Fruit fly (Drosophila melanogaster): ENCODE results near the gene CG15628.

The CG15628 gene

DNA sequence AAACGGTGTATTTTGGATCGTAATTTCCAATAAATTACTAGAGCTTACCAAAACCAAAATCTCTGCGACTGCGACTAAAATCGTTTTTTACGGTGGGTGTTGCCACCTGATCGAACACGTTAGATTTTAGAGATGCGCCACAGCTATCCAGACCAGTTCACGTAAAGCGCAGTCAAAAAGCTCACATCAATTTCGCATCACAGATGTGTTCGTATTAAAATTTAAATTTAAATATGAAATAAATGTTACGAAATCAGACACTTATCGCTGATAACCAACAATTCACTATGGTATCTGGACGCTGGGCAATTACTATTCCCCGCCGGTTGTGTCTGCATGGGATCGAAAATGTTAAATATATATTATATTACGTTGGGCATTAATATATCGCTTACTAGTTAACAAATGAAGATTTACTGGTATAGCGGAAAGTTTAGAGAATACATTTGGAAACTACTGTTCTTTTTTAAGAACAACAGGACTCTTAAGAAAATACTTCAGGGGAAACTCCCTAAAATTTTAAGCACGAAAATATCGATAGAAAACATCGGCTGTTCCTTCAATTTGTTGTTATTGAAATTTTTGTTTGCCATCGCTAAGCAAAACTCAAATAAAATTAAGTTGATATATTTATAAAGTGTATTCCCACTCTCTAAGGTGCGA lies 25.7 kb downstream of the CG15628 start, which contains the start of the genes mxt and CG11927 (continued):
- TF ChIP-seq D (optimal IDR thresholded peaks at IDR 0.05) (no peak), D (GFP tag; optimal IDR thresholded peaks at IDR 0.05) (no peak), Hr78 (GFP tag; optimal IDR thresholded peaks at IDR 0.05) (no peak), CG9215 (GFP tag; IDR thresholded peaks at IDR 0.05) (peak; percentile 24; the same call in 1 of the 2 replicates), CG1024 (GFP tag; IDR thresholded peaks at IDR 0.05) (no peak), CG17385 (GFP tag; optimal IDR thresholded peaks at IDR 0.05) (no peak), Nf-YA (GFP tag; IDR thresholded peaks at IDR 0.05) (no peak), amos (GFP tag; IDR thresholded peaks at IDR 0.05; ENCODE audit: partially characterized antibody) (peak; percentile 89), Sin3A (optimal IDR thresholded peaks at IDR 0.05) (no peak), sob (GFP tag; IDR thresholded peaks at IDR 0.05) (peak; percentile 48; the same call in 1 of the 2 replicates), CG3726 (GFP tag; IDR thresholded peaks at IDR 0.05) (no peak), CG4360 (GFP tag; IDR thresholded peaks at IDR 0.05) (no peak), CG10209 (GFP tag; optimal IDR thresholded peaks at IDR 0.05) (no peak), CG31388 (GFP tag; optimal IDR thresholded peaks at IDR 0.05) (no peak), wdn (GFP tag; IDR thresholded peaks at IDR 0.05) (0 out of 2 replicates have a peak, but pooled peaks have one; percentile 32), CG30431 (GFP tag; optimal IDR thresholded peaks at IDR 0.05) (peak; percentile 20), CG15073 (GFP tag; optimal IDR thresholded peaks at IDR 0.05) (no peak), ara (GFP tag; IDR thresholded peaks at IDR 0.05) (0 out of 2 replicates have a peak, but pooled peaks have one; percentile 37), CG17186 (GFP tag; optimal IDR thresholded peaks at IDR 0.05) (peak; percentile 72), Atf-2 (GFP tag; optimal IDR thresholded peaks at IDR 0.05) (no peak), CG4854 (GFP tag; optimal IDR thresholded peaks at IDR 0.05) (no peak), nmo (GFP tag; optimal IDR thresholded peaks at IDR 0.05) (peak; percentile 54), zf30C (GFP tag; optimal IDR thresholded peaks at IDR 0.05) (no peak), en (GFP tag; optimal IDR thresholded peaks at IDR 0.05) (no peak), Ravus (GFP tag; IDR thresholded peaks at IDR 0.05) (no peak), Camta (GFP tag; optimal IDR thresholded peaks at IDR 0.05) (peak; percentile 27), run (tag; optimal IDR thresholded peaks at IDR 0.05) (no peak), Ets65A (GFP tag) (peak; percentile 13), bcd (GFP tag; optimal IDR thresholded peaks at IDR 0.05) (no peak), dpn (GFP tag; optimal IDR thresholded peaks at IDR 0.05) (peak; percentile 58 to 60), ash1 (GFP tag; optimal IDR thresholded peaks at IDR 0.05) (no peak), seq (GFP tag; IDR thresholded peaks at IDR 0.05) (no peak), CG18476 (GFP tag; optimal IDR thresholded peaks at IDR 0.05) (peak; percentile 34), lola (GFP tag; optimal IDR thresholded peaks at IDR 0.05) (peak in 1 of 3 experiments; percentile 35), ems (GFP tag; optimal IDR thresholded peaks at IDR 0.05) (no peak), CG13894 (tag; optimal IDR thresholded peaks at IDR 0.05) (no peak), Stat92E (GFP tag; optimal IDR thresholded peaks at IDR 0.05) (no peak), fu2 (GFP tag; optimal IDR thresholded peaks at IDR 0.05) (peak; percentile 24), exex (tag; optimal IDR thresholded peaks at IDR 0.05) (no peak), gcm2 (GFP tag; optimal IDR thresholded peaks at IDR 0.05) (no peak), CG2199 (GFP tag; IDR thresholded peaks at IDR 0.05) (no peak), Hr51 (GFP tag; optimal IDR thresholded peaks at IDR 0.05) (peak in 1 of 2 experiments; percentile 45), sens (GFP tag) (peak; percentile 90), usp (GFP tag; optimal IDR thresholded peaks at IDR 0.05) (no peak), klu (GFP tag; IDR thresholded peaks at IDR 0.05) (no peak), ci (GFP tag; IDR thresholded peaks at IDR 0.05) (peak; percentile 72), TFAM (GFP tag; optimal IDR thresholded peaks at IDR 0.05) (no peak), Antp (GFP tag; optimal IDR thresholded peaks at IDR 0.05) (peak; percentile 22), hbn (GFP tag; IDR thresholded peaks at IDR 0.05; ENCODE audit: partially characterized antibody) (peak; percentile 87), MTF-1 (GFP tag; optimal IDR thresholded peaks at IDR 0.05; ENCODE audit: borderline replicate concordance) (no peak)
